Worm (Caenorhabditis elegans) whole organism, young adult: ENCODE data around the gene Y37E11B.6.

ENCODE experiments used
- B0035.1 ChIP-seq: sonication (generic microtip); optimal IDR thresholded peaks from 2 replicates; lab custom pipeline; 2016; ENCODE audit warnings: missing genetic modification characterization, mild to moderate bottlenecking, missing compliant biosample characterization, missing genotype, missing genetic modification reagents
- D2030.7 ChIP-seq: fragments of 200-800 bp; sonication (Bioruptor generic); IDR thresholded peaks from 2 replicates; pipeline ENCODE4 v1.3.6; 2022; ENCODE audit warnings: missing genetic modification reagents, missing genetic modification characterization, missing compliant biosample characterization
- ama-1 ChIP-seq, 3 experiments: fragments of 150-350 bp in 1 of 3; sonication (generic microtip) in 2 of 3; optimal IDR thresholded peaks; 2 replicates each; lab custom pipeline; 2014 to 2018; ENCODE audit warnings: missing biosample characterization in 2 of 3, missing genetic modification characterization in 2 of 3, missing genetic modification reagents in 2 of 3
- cebp-2 ChIP-seq: fragments of 200-800 bp; sonication (Bioruptor generic); IDR thresholded peaks from 2 replicates; pipeline ENCODE4 v1.3.6; 2022; ENCODE audit warnings: missing genetic modification characterization, missing compliant biosample characterization
- egl-44 ChIP-seq: fragments of 200-800 bp; sonication (Bioruptor generic); IDR thresholded peaks from 2 replicates; pipeline ENCODE4 v1.3.6; 2022; ENCODE audit warnings: missing genetic modification reagents, missing genetic modification characterization, missing compliant biosample characterization
- lir-1 ChIP-seq: fragments of 200-800 bp; sonication (Bioruptor generic); conservative IDR thresholded peaks from 2 replicates; pipeline ENCODE4 v1.3.6; 2022; ENCODE audit warnings: missing genetic modification reagents, missing genetic modification characterization, missing compliant biosample characterization
- madf-8 ChIP-seq: fragments of 200-800 bp; sonication (Bioruptor generic); conservative IDR thresholded peaks from 2 replicates; pipeline ENCODE4 v1.3.6; 2022; ENCODE audit warnings: missing genetic modification reagents, missing genetic modification characterization, missing compliant biosample characterization
- nhr-27 ChIP-seq: fragments of 200-800 bp; sonication (Bioruptor generic); optimal IDR thresholded peaks from 2 replicates; lab custom pipeline; 2018; ENCODE audit warnings: mild to moderate bottlenecking, missing genetic modification characterization, moderate library complexity, missing compliant biosample characterization
- sdz-38 ChIP-seq: sonication (generic microtip); optimal IDR thresholded peaks from 2 replicates; lab custom pipeline; 2016; ENCODE audit warnings: missing genotype, missing genetic modification characterization, missing compliant biosample characterization
- unc-62 ChIP-seq: fragments of 150-350 bp; optimal IDR thresholded peaks from 2 replicates; lab custom pipeline; 2014; ENCODE audit warnings: missing biosample characterization, missing genetic modification reagents, missing genetic modification characterization

DNA sequence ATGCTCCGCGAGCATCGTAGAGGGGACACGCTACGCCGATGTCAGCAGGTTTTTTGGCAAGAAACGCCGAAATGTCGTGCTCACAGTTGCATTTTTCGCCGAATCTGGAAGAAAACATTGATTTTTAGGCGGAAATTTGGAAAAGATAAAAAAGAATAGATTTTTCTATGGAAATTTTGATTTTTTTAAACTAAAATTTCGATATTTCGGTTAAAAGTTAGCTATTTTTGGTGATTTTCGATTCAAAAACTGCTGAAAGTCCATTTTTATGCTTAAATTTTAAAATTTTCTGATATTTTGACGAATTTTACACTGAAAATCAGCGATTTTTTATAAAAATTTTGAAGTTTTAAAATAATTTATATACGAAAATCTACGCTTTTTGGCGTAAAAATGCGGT, 1.8 kb downstream of the Y37E11B.6 start:
- TF ChIP-seq D2030.7 (GFP tag; lab: Robert Waterston, UW) (no peak), cebp-2 (GFP tag; lab: Robert Waterston, UW) (no peak), egl-44 (GFP tag; lab: Robert Waterston, UW) (no peak), unc-62 (GFP tag; lab: Kevin White, UChicago) (no peak), B0035.1 (no peak), nhr-27 (tag; lab: Kevin White, UChicago) (no peak), ama-1 (optimal IDR thresholded peaks at IDR 0.05; lab: Kevin White, UChicago) (no peak), ama-1 (GFP tag; optimal IDR thresholded peaks at IDR 0.05; lab: Kevin White, UChicago) (no peak), madf-8 (GFP tag; lab: Robert Waterston, UW) (no peak), sdz-38 (tag; lab: Kevin White, UChicago) (no peak), lir-1 (GFP tag; lab: Robert Waterston, UW) (no peak)
